Worm (Caenorhabditis elegans): ENCODE measurements around the gene F29A7.8.

DNA sequence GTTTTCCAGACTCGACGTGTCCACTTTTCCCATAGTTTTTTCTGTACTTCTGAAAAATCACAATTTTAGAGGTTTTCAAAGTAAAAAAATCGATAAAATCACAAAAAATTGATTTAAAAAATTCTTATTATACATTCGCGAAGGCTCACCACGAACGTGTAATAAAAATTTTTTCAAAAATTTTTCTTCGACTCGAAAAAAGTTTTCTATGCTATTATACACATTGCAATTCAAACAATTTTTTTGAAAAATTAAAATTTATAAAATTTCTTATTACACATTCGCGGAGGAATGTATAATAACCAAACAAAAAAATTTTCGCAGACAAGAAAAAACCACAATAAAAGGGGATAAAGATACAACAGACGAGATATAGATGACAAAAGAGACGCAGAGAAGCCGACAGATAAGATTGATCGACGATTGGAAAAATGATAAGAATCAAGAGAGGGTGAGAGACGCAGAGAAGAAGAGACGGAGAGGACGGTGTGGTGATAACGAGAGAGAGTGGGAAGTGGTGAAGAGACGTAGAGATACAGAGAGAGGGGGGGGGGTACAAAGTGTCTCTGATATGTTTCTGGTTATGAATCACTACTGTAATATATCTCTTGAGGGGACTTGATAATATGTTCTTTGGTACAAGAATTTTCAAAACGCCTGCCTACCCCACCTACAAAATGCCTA lies 42.8 kb upstream of the F29A7.8 start, which contains the start of gene nhr-119:
- TF ChIP-seq cog-1 (tag; optimal IDR thresholded peaks at IDR 0.05) (peak; percentile 10), ztf-29 (GFP tag; IDR thresholded peaks at IDR 0.05) (no peak), flt-1 (GFP tag; IDR thresholded peaks at IDR 0.05) (no peak), ref-1 (GFP tag; conservative IDR thresholded peaks at IDR 0.05) (no peak), T22C8.4 (GFP tag; IDR thresholded peaks at IDR 0.05) (no peak), ztf-23 (GFP tag; IDR thresholded peaks at IDR 0.05) (no peak), tab-1 (GFP tag; IDR thresholded peaks at IDR 0.05) (no peak), med-1 (GFP tag; optimal IDR thresholded peaks at IDR 0.05; ENCODE audit: insufficient read depth) (no peak)

All from whole organism, midembryonic.